Worm (Caenorhabditis elegans) whole organism, L1 larva: Measurements from ENCODE around the gene C45B11.6.

ENCODE experiments used
- fkh-10 ChIP-seq: sonication (generic microtip); optimal IDR thresholded peaks from 2 replicates; lab custom pipeline; 2017; ENCODE audit warnings: missing biosample characterization, missing genetic modification reagents, missing genetic modification characterization
- mep-1 ChIP-seq: fragments of 150-350 bp; optimal IDR thresholded peaks from 2 replicates; lab custom pipeline; 2014; ENCODE audit warnings: missing biosample characterization, missing genetic modification characterization

DNA sequence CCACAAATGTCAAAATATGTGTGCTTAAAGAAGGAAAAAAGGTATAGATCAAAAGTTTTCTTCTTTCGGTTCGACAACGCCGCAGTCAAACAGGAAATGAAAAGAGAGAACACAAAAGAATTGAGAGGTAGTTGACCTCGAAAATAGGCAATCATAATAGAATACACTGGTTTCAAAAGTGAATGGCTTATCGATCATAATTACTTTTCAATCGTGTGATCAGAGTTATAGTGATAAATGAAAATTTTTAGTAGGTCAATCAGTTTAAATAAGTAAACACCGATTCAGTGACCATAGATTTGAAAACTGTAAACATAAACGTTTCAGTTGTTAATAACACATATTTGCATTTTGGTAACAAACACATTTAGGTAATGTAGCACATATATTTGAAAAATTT, 26.5 kb downstream of the C45B11.6 start:
- TF ChIP-seq mep-1 (tag; lab: Kevin White, UChicago) (no peak), fkh-10 (GFP tag; lab: Kevin White, UChicago) (no peak)
